Worm (Caenorhabditis elegans) whole organism, L2 larva: ENCODE measurements around the gene cnc-5.

ENCODE experiments used
- ZK546.5 ChIP-seq: sonication (generic microtip); optimal IDR thresholded peaks from 2 replicates; lab custom pipeline; 2017; ENCODE audit warnings: missing biosample characterization, missing genetic modification characterization
- egl-27 ChIP-seq: sonication (generic microtip); optimal IDR thresholded peaks from 3 replicates; lab custom pipeline; 2017; ENCODE audit warnings: missing biosample characterization, missing genetic modification reagents, missing genetic modification characterization
- nhr-12 ChIP-seq: fragments of 150-350 bp; optimal IDR thresholded peaks from 2 replicates; lab custom pipeline; 2014; ENCODE audit warnings: missing biosample characterization, missing genetic modification characterization
- skn-1 ChIP-seq: sonication (generic microtip); optimal IDR thresholded peaks from 2 replicates; lab custom pipeline; 2017; ENCODE audit warnings: missing biosample characterization, missing genetic modification characterization
- unc-39 ChIP-seq: fragments of 150-350 bp; optimal IDR thresholded peaks from 2 replicates; lab custom pipeline; 2014; ENCODE audit warnings: missing biosample characterization, missing genetic modification characterization
- unc-55 ChIP-seq: fragments of 150-350 bp; sonication (generic microtip); optimal IDR thresholded peaks from 3 replicates; lab custom pipeline; 2014; ENCODE audit warnings: missing biosample characterization, missing genetic modification reagents, missing genetic modification characterization
- ztf-4 ChIP-seq: fragments of 150-350 bp; optimal IDR thresholded peaks from 2 replicates; lab custom pipeline; 2014; ENCODE audit warnings: missing biosample characterization, missing genetic modification characterization

- no peak for TF ChIP-seq ztf-4 (tag; lab: Kevin White, UChicago)
- no peak for TF ChIP-seq unc-39 (tag; lab: Kevin White, UChicago)
- no peak for TF ChIP-seq egl-27 (tag; lab: Kevin White, UChicago)
- TF ChIP-seq unc-55 (GFP tag; lab: Kevin White, UChicago), result no peak
- TF ChIP-seq skn-1 (tag; lab: Kevin White, UChicago), result no peak
- no peak for TF ChIP-seq ZK546.5 (tag; lab: Kevin White, UChicago)
- TF ChIP-seq nhr-12, result no peak
Observed at ce11 chrV:1414615-1415433, 30.4 kb upstream of the cnc-5 start.
